Fruit fly (Drosophila melanogaster): Measurements from ENCODE around the gene Caf1-180.

DNA sequence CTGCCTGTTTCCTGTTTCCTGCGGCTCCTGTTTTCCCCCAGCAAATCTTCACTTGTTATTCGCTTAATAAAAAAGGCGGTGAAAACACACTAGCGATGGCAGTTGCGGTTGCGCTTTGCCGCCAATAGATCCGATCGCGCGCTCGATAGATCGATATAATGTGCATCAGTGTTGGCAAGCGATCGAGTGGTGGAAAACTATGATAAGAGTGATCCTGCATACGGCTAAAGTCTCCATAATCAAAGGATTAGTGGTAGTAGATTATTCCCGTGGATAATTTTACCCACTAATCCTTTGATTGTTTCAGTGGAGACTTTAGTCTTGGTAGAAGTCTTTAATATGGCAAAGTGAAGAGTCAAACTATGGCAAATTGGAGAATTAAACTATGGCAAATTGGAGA is at the start of gene Caf1-180:
- no peak for TF ChIP-seq OdsH (GFP tag; optimal IDR thresholded peaks at IDR 0.05)
- TF ChIP-seq rgr (GFP tag; optimal IDR thresholded peaks at IDR 0.05), result no peak
- no peak for TF ChIP-seq psq (GFP tag; optimal IDR thresholded peaks at IDR 0.05)
- no peak for TF ChIP-seq CG32264 (GFP tag; optimal IDR thresholded peaks at IDR 0.05)
